Fruit fly (Drosophila melanogaster) whole organism, wandering third instar larva: ENCODE results near the gene CG18178.

Source experiments
- Abd-B ChIP-seq: fragments of >200 bp; optimal IDR thresholded peaks from 2 replicates; lab custom pipeline; 2017; ENCODE audit warnings: missing biosample characterization, missing genetic modification characterization
- CrebA ChIP-seq: fragments of 200-800 bp; sonication (Bioruptor generic); optimal IDR thresholded peaks from 2 replicates; lab custom pipeline; 2016; ENCODE audit warnings: missing biosample characterization, mild to moderate bottlenecking, missing genetic modification characterization, borderline replicate concordance
- Dif ChIP-seq: fragments of 200-275, 200-300 bp; sonication (Bioruptor generic); optimal IDR thresholded peaks from 2 replicates; lab custom pipeline; 2018; ENCODE audit warnings: missing biosample characterization, missing genetic modification characterization; ENCODE audit not compliant: partially characterized antibody
- HLH106 ChIP-seq: fragments of 200-800 bp; optimal IDR thresholded peaks from 3 replicates; lab custom pipeline; 2019; ENCODE audit warnings: missing biosample characterization, mild to moderate bottlenecking, missing genetic modification characterization, moderate library complexity
- Hr78 ChIP-seq: fragments of >200 bp; optimal IDR thresholded peaks from 2 replicates; lab custom pipeline; 2017; ENCODE audit warnings: missing biosample characterization, missing genetic modification characterization
- OdsH ChIP-seq: fragments of 200-800 bp; sonication (Bioruptor generic); optimal IDR thresholded peaks from 2 replicates; lab custom pipeline; 2016; ENCODE audit warnings: missing biosample characterization, mild to moderate bottlenecking, missing genetic modification characterization
- br ChIP-seq: fragments of 200-800 bp; sonication (Bioruptor generic); optimal IDR thresholded peaks from 2 replicates; lab custom pipeline; 2016; ENCODE audit warnings: missing biosample characterization, missing genetic modification characterization
- ey ChIP-seq: fragments of 200-800 bp; sonication (Bioruptor generic); optimal IDR thresholded peaks from 2 replicates; lab custom pipeline; 2016; ENCODE audit warnings: missing biosample characterization, missing genetic modification characterization
- fru ChIP-seq: fragments of 200-800 bp; sonication (Bioruptor generic); optimal IDR thresholded peaks from 3 replicates; lab custom pipeline; 2016; ENCODE audit warnings: missing biosample characterization, mild to moderate bottlenecking, missing genetic modification characterization
- h ChIP-seq: fragments of 200-800 bp; sonication (Bioruptor generic); optimal IDR thresholded peaks from 3 replicates; lab custom pipeline; 2016; ENCODE audit warnings: missing biosample characterization, mild to moderate bottlenecking, missing genetic modification characterization
- pan ChIP-seq: fragments of >200 bp; optimal IDR thresholded peaks from 2 replicates; lab custom pipeline; 2017
- psq ChIP-seq: fragments of 200-800 bp; sonication (Bioruptor generic); optimal IDR thresholded peaks from 3 replicates; lab custom pipeline; 2017; ENCODE audit warnings: missing biosample characterization, mild to moderate bottlenecking, missing genetic modification characterization, moderate library complexity
- rgr ChIP-seq: fragments of 200-800 bp; sonication (Bioruptor generic); optimal IDR thresholded peaks from 3 replicates; lab custom pipeline; 2016; ENCODE audit warnings: missing biosample characterization, mild to moderate bottlenecking, missing genetic modification characterization
- sage ChIP-seq: fragments of 200-800 bp; sonication (Bioruptor generic); optimal IDR thresholded peaks from 2 replicates; lab custom pipeline; 2016; ENCODE audit warnings: missing biosample characterization, mild to moderate bottlenecking, missing genetic modification characterization

DNA sequence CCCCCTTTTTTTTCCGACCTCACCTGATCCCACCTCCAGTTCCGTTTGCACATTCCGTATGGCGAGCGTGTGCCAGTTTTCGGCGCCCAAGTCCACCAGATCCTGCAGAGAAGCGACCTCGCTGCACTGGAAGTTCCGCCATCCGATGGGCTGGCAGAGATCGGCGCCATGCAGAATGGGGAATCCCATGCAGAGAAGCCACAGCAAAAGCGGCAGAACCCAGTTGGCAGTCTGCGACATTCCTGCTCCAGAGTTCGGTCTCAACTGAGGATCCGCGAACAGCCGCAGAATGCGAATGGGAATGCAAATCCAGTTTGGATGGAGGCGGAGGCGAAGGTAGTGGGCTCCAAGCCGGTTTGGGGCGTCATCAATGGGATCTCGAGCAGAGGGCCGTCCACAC, 14.6 kb upstream of the CG18178 start, which contains the start of gene CG6749:
- peak; percentile 49 for TF ChIP-seq Dif (GFP tag; lab: Kevin White, UChicago)
- no peak for TF ChIP-seq Hr78
- TF ChIP-seq pan (lab: Kevin White, UChicago), result no peak
- no peak for TF ChIP-seq psq
- no peak for TF ChIP-seq OdsH (GFP tag; lab: Kevin White, UChicago)
- TF ChIP-seq Abd-B (GFP tag; lab: Kevin White, UChicago), result no peak
- no peak for TF ChIP-seq ey (GFP tag; lab: Kevin White, UChicago)
- TF ChIP-seq HLH106, result no peak
- no peak for TF ChIP-seq h (GFP tag; lab: Kevin White, UChicago)
- TF ChIP-seq rgr (GFP tag; lab: Kevin White, UChicago), result no peak
- TF ChIP-seq sage (GFP tag; lab: Kevin White, UChicago), result no peak
- no peak for TF ChIP-seq fru (GFP tag; lab: Kevin White, UChicago)
- TF ChIP-seq CrebA, result no peak
- TF ChIP-seq br (GFP tag; lab: Kevin White, UChicago), result no peak
